Worm (Caenorhabditis elegans): ENCODE results near the gene C18H7.1.

DNA sequence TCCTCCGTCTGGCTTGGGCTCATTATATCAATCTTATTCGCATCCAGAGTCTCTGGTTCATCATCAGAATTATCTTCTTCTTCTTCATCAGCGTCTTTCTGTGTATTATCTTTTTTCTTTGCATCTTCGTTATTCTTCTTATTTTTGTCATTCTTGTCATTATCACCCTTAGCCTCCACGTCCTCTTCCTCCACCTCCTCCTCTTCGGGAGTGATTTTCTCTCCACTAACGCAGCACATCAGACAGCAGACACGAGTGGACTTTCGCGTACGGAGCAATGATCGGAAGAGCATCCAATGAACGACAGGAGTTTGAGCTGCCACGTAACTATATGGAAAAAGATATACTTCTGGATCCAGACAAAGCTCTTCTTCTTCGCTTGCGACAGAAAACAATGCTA, 31.3 kb upstream of the C18H7.1 start:
- TF ChIP-seq med-1 (GFP tag; optimal IDR thresholded peaks at IDR 0.05; ENCODE audit: insufficient read depth) (no peak), ztf-23 (GFP tag; IDR thresholded peaks at IDR 0.05) (no peak), tab-1 (GFP tag; IDR thresholded peaks at IDR 0.05) (no peak), ztf-29 (GFP tag; IDR thresholded peaks at IDR 0.05) (no peak), flt-1 (GFP tag; IDR thresholded peaks at IDR 0.05) (no peak), T22C8.4 (GFP tag; IDR thresholded peaks at IDR 0.05) (no peak), cog-1 (tag; optimal IDR thresholded peaks at IDR 0.05) (no peak), ref-1 (GFP tag; conservative IDR thresholded peaks at IDR 0.05) (no peak), klf-2 (GFP tag; conservative IDR thresholded peaks at IDR 0.05) (no peak)

Data from whole organism, midembryonic.